Worm (Caenorhabditis elegans) whole organism, L2 larva: ENCODE measurements around the gene nhx-6.

Source experiments
- C34F6.9 ChIP-seq: fragments of 150-350 bp; optimal IDR thresholded peaks from 2 replicates; lab custom pipeline; 2014; ENCODE audit warnings: missing biosample characterization, missing genetic modification characterization
- F13H6.1 ChIP-seq: sonication (generic microtip); optimal IDR thresholded peaks from 2 replicates; lab custom pipeline; 2016; ENCODE audit warnings: missing genetic modification characterization, missing compliant biosample characterization
- R02D3.7 ChIP-seq: fragments of 150-350 bp; optimal IDR thresholded peaks from 2 replicates; lab custom pipeline; 2014; ENCODE audit warnings: missing biosample characterization, missing genetic modification characterization
- Y55F3AM.14 ChIP-seq: fragments of 200-800 bp; sonication (Bioruptor generic); optimal IDR thresholded peaks from 2 replicates; lab custom pipeline; 2018; ENCODE audit warnings: mild to moderate bottlenecking, missing genetic modification characterization, missing compliant biosample characterization
- ZK546.5 ChIP-seq: sonication (generic microtip); optimal IDR thresholded peaks from 2 replicates; lab custom pipeline; 2017; ENCODE audit warnings: missing biosample characterization, missing genetic modification characterization
- alr-1 ChIP-seq: fragments of 150-350 bp; optimal IDR thresholded peaks from 2 replicates; lab custom pipeline; 2014; ENCODE audit warnings: missing biosample characterization, missing genetic modification characterization
- ama-1 ChIP-seq: fragments of 150-350 bp; optimal IDR thresholded peaks from 2 replicates; lab custom pipeline; 2018; ENCODE audit warnings: inconsistent platforms
- blmp-1 ChIP-seq: sonication (generic microtip); optimal IDR thresholded peaks from 2 replicates; lab custom pipeline; 2017; ENCODE audit warnings: missing genetic modification characterization, mild to moderate bottlenecking, missing compliant biosample characterization, antibody characterized with exemption, moderate library complexity; ENCODE audit not compliant: insufficient read depth
- ceh-16 ChIP-seq: fragments of 150-350 bp; optimal IDR thresholded peaks from 2 replicates; lab custom pipeline; 2014; ENCODE audit warnings: missing biosample characterization, missing genetic modification characterization
- ceh-82 ChIP-seq: fragments of 150-350 bp; optimal IDR thresholded peaks from 2 replicates; lab custom pipeline; 2014; ENCODE audit warnings: missing biosample characterization, missing genetic modification characterization
- crh-2 ChIP-seq: sonication (generic microtip); optimal IDR thresholded peaks from 2 replicates; lab custom pipeline; 2017; ENCODE audit warnings: missing biosample characterization, missing genetic modification characterization
- elt-1 ChIP-seq: fragments of 150-350 bp; optimal IDR thresholded peaks from 2 replicates; lab custom pipeline; 2014; ENCODE audit warnings: missing biosample characterization, missing genetic modification characterization
- elt-3 ChIP-seq: sonication (generic microtip); optimal IDR thresholded peaks from 2 replicates; lab custom pipeline; 2017; ENCODE audit warnings: missing biosample characterization, missing genetic modification characterization
- fos-1 ChIP-seq: fragments of 150-350 bp; optimal IDR thresholded peaks from 2 replicates; lab custom pipeline; 2014; ENCODE audit warnings: missing biosample characterization, missing genetic modification characterization
- lin-11 ChIP-seq: fragments of 150-350 bp; sonication (generic microtip); optimal IDR thresholded peaks from 2 replicates; lab custom pipeline; 2014; ENCODE audit warnings: missing biosample characterization, missing genetic modification characterization, inconsistent platforms, mixed read lengths
- lin-13 ChIP-seq: fragments of 150-350 bp; optimal IDR thresholded peaks from 2 replicates; lab custom pipeline; 2014; ENCODE audit warnings: missing biosample characterization, missing genetic modification reagents, missing genetic modification characterization
- lin-39 ChIP-seq: fragments of 150-350 bp; optimal IDR thresholded peaks from 2 replicates; lab custom pipeline; 2014; ENCODE audit warnings: missing biosample characterization, missing genetic modification reagents, missing genetic modification characterization
- lsy-2 ChIP-seq, 2 experiments: fragments of 150-350 bp in 1 of 2; sonication (generic microtip) in 1 of 2; optimal IDR thresholded peaks; 2 replicates each; lab custom pipeline; 2014 to 2017; ENCODE audit warnings: missing biosample characterization in 2 of 2, missing genetic modification characterization in 2 of 2
- mbf-1 ChIP-seq: sonication (generic microtip); optimal IDR thresholded peaks from 2 replicates; lab custom pipeline; 2017; ENCODE audit warnings: missing biosample characterization, missing genetic modification characterization
- mdl-1 ChIP-seq, 2 experiments: fragments of 150-350 bp in 1 of 2; sonication (generic microtip) in 1 of 2; optimal IDR thresholded peaks; 2 replicates each; lab custom pipeline; 2017; ENCODE audit warnings: missing biosample characterization in 2 of 2, missing genetic modification characterization in 2 of 2
- nhr-10 ChIP-seq: sonication (generic microtip); optimal IDR thresholded peaks from 2 replicates; lab custom pipeline; 2017; ENCODE audit warnings: missing biosample characterization, missing genetic modification characterization
- nhr-11 ChIP-seq: fragments of 150-350 bp; optimal IDR thresholded peaks from 2 replicates; lab custom pipeline; 2014; ENCODE audit warnings: missing biosample characterization, missing genetic modification characterization
- nhr-12 ChIP-seq: fragments of 150-350 bp; optimal IDR thresholded peaks from 2 replicates; lab custom pipeline; 2014; ENCODE audit warnings: missing biosample characterization, missing genetic modification characterization
- nhr-129 ChIP-seq: fragments of 150-350 bp; optimal IDR thresholded peaks from 2 replicates; lab custom pipeline; 2014; ENCODE audit warnings: missing biosample characterization, missing genetic modification characterization
- nhr-21 ChIP-seq: fragments of 150-350 bp; optimal IDR thresholded peaks from 2 replicates; lab custom pipeline; 2014; ENCODE audit warnings: missing biosample characterization, missing genetic modification characterization
- nhr-23 ChIP-seq: fragments of 150-350 bp; optimal IDR thresholded peaks from 2 replicates; lab custom pipeline; 2014; ENCODE audit warnings: missing biosample characterization, missing genetic modification reagents, missing genetic modification characterization
- nhr-237 ChIP-seq: fragments of 150-350 bp; optimal IDR thresholded peaks from 2 replicates; lab custom pipeline; 2014; ENCODE audit warnings: missing biosample characterization, missing genetic modification characterization
- nhr-25 ChIP-seq: fragments of 150-350 bp; sonication (generic microtip); optimal IDR thresholded peaks from 3 replicates; lab custom pipeline; 2014; ENCODE audit warnings: missing biosample characterization, missing genetic modification characterization
- nhr-6 ChIP-seq: fragments of 150-350 bp; optimal IDR thresholded peaks from 2 replicates; lab custom pipeline; 2014; ENCODE audit warnings: missing biosample characterization, missing genetic modification characterization
- peb-1 ChIP-seq: fragments of 150-350 bp; optimal IDR thresholded peaks from 2 replicates; lab custom pipeline; 2014; ENCODE audit warnings: missing biosample characterization, missing genetic modification characterization
- skn-1 ChIP-seq: sonication (generic microtip); optimal IDR thresholded peaks from 2 replicates; lab custom pipeline; 2017; ENCODE audit warnings: missing biosample characterization, missing genetic modification characterization
- sma-3 ChIP-seq: sonication (generic microtip); optimal IDR thresholded peaks from 2 replicates; lab custom pipeline; 2016; ENCODE audit warnings: missing genetic modification reagents, missing genetic modification characterization, missing compliant biosample characterization
- snpc-4 ChIP-seq: fragments of 150-350 bp; optimal IDR thresholded peaks from 2 replicates; lab custom pipeline; 2014; ENCODE audit warnings: missing biosample characterization, missing genetic modification characterization
- unc-39 ChIP-seq: fragments of 150-350 bp; optimal IDR thresholded peaks from 2 replicates; lab custom pipeline; 2014; ENCODE audit warnings: missing biosample characterization, missing genetic modification characterization
- unc-55 ChIP-seq: fragments of 150-350 bp; sonication (generic microtip); optimal IDR thresholded peaks from 3 replicates; lab custom pipeline; 2014; ENCODE audit warnings: missing biosample characterization, missing genetic modification reagents, missing genetic modification characterization
- unc-62 ChIP-seq: fragments of 150-350 bp; optimal IDR thresholded peaks from 2 replicates; lab custom pipeline; 2014; ENCODE audit warnings: missing biosample characterization, missing genetic modification reagents, missing genetic modification characterization
- zag-1 ChIP-seq: fragments of 150-350 bp; optimal IDR thresholded peaks from 2 replicates; lab custom pipeline; 2014; ENCODE audit warnings: missing biosample characterization, missing genetic modification characterization
- ztf-11 ChIP-seq: sonication (generic microtip); optimal IDR thresholded peaks from 2 replicates; lab custom pipeline; 2017; ENCODE audit warnings: missing biosample characterization, missing genetic modification characterization
- ztf-4 ChIP-seq: fragments of 150-350 bp; optimal IDR thresholded peaks from 2 replicates; lab custom pipeline; 2014; ENCODE audit warnings: missing biosample characterization, missing genetic modification characterization

Gene nhx-6

DNA sequence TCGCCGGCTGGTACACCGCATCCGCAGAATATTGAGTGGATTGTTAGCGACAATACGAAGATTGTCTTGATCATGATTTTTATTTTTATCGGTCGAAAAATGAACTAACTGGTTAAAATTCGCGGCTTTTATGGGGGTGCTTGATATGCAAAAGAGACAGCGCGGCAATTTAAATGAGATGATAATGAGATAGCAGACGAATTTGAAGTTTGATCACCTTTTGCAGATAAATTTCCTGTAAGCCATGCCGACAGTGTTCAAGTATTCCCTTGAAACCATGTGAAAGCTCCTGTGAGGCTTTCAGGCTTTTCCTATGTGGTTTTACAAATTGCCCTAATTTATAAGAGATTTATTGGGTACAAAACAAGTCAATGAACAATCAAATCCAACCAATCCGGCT, 24.4 kb upstream of the nhx-6 start, which contains the start of gene ZC204.17:
TSS of gene ZC204.17 (minus strand) at position 101 of the 400 bp plus-strand sequence.
- TF ChIP-seq blmp-1 = no peak
- TF ChIP-seq crh-2 (tag; lab: Kevin White, UChicago) = no peak
- no peak for TF ChIP-seq lsy-2 (tag; optimal IDR thresholded peaks at IDR 0.05; lab: Kevin White, UChicago)
- TF ChIP-seq nhr-25 = no peak
- TF ChIP-seq ztf-11 (tag; lab: Kevin White, UChicago) = no peak
- TF ChIP-seq nhr-6 (tag; lab: Kevin White, UChicago) = no peak
- no peak for TF ChIP-seq Y55F3AM.14 (GFP tag; lab: Kevin White, UChicago)

ce11 chrII:1648768-1649167, 21.9 kb upstream of the nhx-6 start, which contains the start of gene fbxb-21:
Gene fbxb-21 (minus strand): TSS chrII:1648868.
- TF ChIP-seq C34F6.9 (tag; lab: Kevin White, UChicago) = no peak
- no peak for TF ChIP-seq peb-1 (tag; lab: Kevin White, UChicago)
- no peak for TF ChIP-seq ceh-82 (tag; lab: Kevin White, UChicago)
- TF ChIP-seq, all 48 proteins: peak for 0

ce11 chrII:1650502-1650901, 20.1 kb upstream of the nhx-6 start, which contains the start of gene fbxb-20:
Gene fbxb-20 (minus strand): TSS chrII:1650602.
- TF ChIP-seq nhr-10 (tag; lab: Kevin White, UChicago) (no peak), sma-3 (GFP tag; lab: Kevin White, UChicago) (no peak), mbf-1 (tag; lab: Kevin White, UChicago) (no peak), ztf-11 (tag; lab: Kevin White, UChicago) (no peak), fos-1 (tag; lab: Kevin White, UChicago) (no peak), lin-13 (GFP tag; lab: Kevin White, UChicago) (no peak), mdl-1 (tag; optimal IDR thresholded peaks at IDR 0.05; lab: Kevin White, UChicago) (no peak), elt-3 (tag; lab: Kevin White, UChicago) (no peak), unc-39 (no peak), lin-11 (tag; lab: Kevin White, UChicago) (no peak), peb-1 (tag; lab: Kevin White, UChicago) (no peak), blmp-1 (no peak), lsy-2 (tag; optimal IDR thresholded peaks at IDR 0.05; lab: Kevin White, UChicago) (no peak), F13H6.1 (no peak), lin-39 (tag; lab: Kevin White, UChicago) (no peak), R02D3.7 (tag; lab: Kevin White, UChicago) (no peak), ceh-16 (tag; lab: Kevin White, UChicago) (no peak), ZK546.5 (no peak), unc-55 (GFP tag; lab: Kevin White, UChicago) (no peak), zag-1 (tag; lab: Kevin White, UChicago) (no peak)

DNA sequence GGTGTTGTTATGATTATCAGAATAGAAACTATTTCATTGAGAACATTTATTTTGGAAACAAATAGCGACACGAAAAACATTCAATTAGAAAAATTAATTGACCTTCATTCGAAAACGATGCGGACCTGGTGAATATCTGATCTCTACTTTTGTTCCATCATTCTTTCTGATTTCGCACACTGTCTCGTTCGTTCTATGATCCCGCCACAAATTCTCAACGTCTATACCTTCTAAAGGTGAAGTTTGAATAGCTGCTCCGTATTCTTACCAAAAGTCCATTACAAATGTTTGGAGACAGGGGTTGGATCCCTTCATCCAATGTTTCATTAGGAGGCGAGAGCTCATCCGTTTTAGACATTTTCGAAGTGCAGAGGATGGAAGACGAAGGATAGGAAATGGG, 18.8 kb upstream of the nhx-6 start, which contains the start of gene fbxb-16:
TSS of gene fbxb-16 (minus strand) at position 101 of the 400 bp plus-strand sequence.
- no peak for TF ChIP-seq ceh-82 (tag; lab: Kevin White, UChicago)

- TF ChIP-seq F13H6.1 (no peak), nhr-21 (no peak), nhr-237 (tag; lab: Kevin White, UChicago) (no peak), alr-1 (no peak), nhr-129 (tag; lab: Kevin White, UChicago) (no peak), unc-39 (no peak)
Measured at ce11 chrII:1653397-1653796, 17.2 kb upstream of the nhx-6 start, which contains the start of gene fbxb-15. Gene fbxb-15 (minus strand): TSS chrII:1653497.

- TF ChIP-seq snpc-4 (tag; lab: Kevin White, UChicago) = no peak
- no peak for TF ChIP-seq unc-55 (GFP tag; lab: Kevin White, UChicago)
- TF ChIP-seq sma-3 (GFP tag; lab: Kevin White, UChicago) = no peak
Measured at ce11 chrII:1654917-1655316, 15.7 kb upstream of the nhx-6 start, which contains the start of gene btb-12. Gene btb-12 (plus strand): TSS chrII:1655217.

DNA sequence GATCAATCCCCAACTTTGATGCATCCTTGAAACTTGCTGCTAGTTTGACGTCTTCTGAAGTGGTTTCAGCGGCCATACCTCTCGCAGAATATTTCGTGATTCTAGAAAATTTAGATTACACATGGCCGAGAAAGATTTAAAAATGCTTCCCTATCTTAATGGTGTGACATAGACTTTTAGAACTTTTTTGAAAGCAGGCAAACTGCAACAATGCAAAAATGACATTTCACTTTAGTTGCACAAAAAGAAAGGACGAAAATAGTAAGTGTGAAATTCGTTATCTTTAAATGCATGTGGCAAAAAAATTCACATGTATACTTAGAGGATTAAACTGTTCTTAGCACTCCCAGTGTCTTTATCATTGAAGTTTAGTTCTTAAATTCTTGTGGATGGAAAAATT, 13.4 kb upstream of the nhx-6 start, which contains the start of gene ZC204.12:
TSS of gene ZC204.12 (minus strand) at position 101 of the 400 bp plus-strand sequence.
- TF ChIP-seq nhr-129 (tag; lab: Kevin White, UChicago) (no peak), ama-1 (lab: Kevin White, UChicago) (no peak), unc-62 (no peak), elt-3 (tag; lab: Kevin White, UChicago) (no peak), skn-1 (tag; lab: Kevin White, UChicago) (no peak), mdl-1 (tag; optimal IDR thresholded peaks at IDR 0.05; lab: Kevin White, UChicago) (no peak), ztf-4 (tag; lab: Kevin White, UChicago) (no peak), blmp-1 (no peak), nhr-23 (tag; lab: Kevin White, UChicago) (no peak), mbf-1 (tag; lab: Kevin White, UChicago) (no peak), ZK546.5 (no peak), nhr-12 (no peak), nhr-11 (tag; lab: Kevin White, UChicago) (no peak), snpc-4 (tag; lab: Kevin White, UChicago) (no peak), lin-13 (GFP tag; lab: Kevin White, UChicago) (no peak), fos-1 (tag; lab: Kevin White, UChicago) (no peak), elt-1 (tag; lab: Kevin White, UChicago) (no peak), nhr-237 (tag; lab: Kevin White, UChicago) (no peak), lin-39 (tag; lab: Kevin White, UChicago) (no peak), nhr-10 (tag; lab: Kevin White, UChicago) (no peak)
